Fruit fly (Drosophila melanogaster) Kc167 (cell line): Measurements from ENCODE around the gene CG32846.

ENCODE experiments used
- insv ChIP-seq: fragments of >200 bp; optimal IDR thresholded peaks from 3 replicates; lab custom pipeline; 2018; ENCODE audit warnings: missing external identifiers
- psq ChIP-seq: fragments of >200 bp; optimal IDR thresholded peaks from 2 replicates; lab custom pipeline; 2017; ENCODE audit warnings: missing external identifiers

DNA sequence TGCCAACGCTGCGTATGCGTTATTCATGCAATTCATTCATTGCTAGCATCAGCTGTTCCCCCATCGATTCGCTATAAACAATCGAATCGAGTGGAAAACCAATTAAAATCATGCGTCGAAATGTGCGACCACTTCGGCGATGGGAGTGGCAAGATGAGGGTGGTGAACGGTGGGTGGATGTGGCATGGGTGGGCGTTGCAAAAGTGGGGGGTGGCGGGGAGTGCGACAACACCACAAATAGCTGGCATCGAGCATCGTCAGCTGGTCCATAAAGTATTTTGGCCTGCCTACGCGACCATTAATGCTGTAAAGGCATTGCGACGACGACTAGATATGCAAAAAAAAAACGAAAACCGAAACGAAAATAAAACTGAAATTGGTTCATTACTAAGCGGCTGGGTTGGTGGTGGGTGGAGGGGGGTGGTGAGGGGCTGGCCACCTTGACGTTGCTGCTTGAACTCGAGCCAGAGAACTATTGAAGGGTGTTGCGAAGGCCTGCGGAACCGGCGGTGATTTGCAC lies 41.8 kb downstream of the CG32846 start:
- TF ChIP-seq insv (no peak), psq (lab: Kevin White, UChicago) (no peak)
